Worm (Caenorhabditis elegans): ENCODE measurements around the gene F57A8.6.

The F57A8.6 gene

DNA sequence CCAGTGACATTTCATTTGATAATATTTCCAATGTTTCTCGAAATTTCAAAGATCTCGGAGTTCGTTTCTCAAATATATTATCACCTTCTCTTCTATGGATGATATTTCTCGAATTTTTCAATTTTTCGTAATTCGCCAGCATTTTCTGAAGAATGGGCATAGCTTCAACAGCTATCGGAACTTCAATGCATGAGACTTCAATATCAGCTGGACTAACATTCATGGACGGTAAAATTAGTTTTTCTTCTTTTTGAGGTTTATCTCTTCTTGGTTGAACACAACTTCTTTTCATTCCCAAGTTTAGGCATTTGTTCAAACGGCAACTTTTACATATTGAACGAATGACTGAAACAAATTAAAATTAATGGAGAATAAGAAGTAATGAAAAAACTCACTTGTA lies 7.2 kb upstream of the F57A8.6 start:
- TF ChIP-seq ama-1 (optimal IDR thresholded peaks at IDR 0.05) (no peak), hmg-4 (GFP tag; optimal IDR thresholded peaks at IDR 0.05) (no peak), flt-1 (GFP tag; IDR thresholded peaks at IDR 0.05) (no peak), tbx-37 (GFP tag; conservative IDR thresholded peaks at IDR 0.05) (no peak), pes-1 (GFP tag; IDR thresholded peaks at IDR 0.05) (no peak), ceh-36 (tag; optimal IDR thresholded peaks at IDR 0.05) (no peak), ceh-13 (GFP tag; optimal IDR thresholded peaks at IDR 0.05) (no peak), sea-1 (GFP tag; conservative IDR thresholded peaks at IDR 0.05) (no peak), scrt-1 (GFP tag; IDR thresholded peaks at IDR 0.05) (no peak), B0310.2 (tag; optimal IDR thresholded peaks at IDR 0.05) (no peak), tbx-11 (GFP tag; IDR thresholded peaks at IDR 0.05) (no peak), aly-1 (tag; optimal IDR thresholded peaks at IDR 0.05) (no peak), hnd-1 (tag; optimal IDR thresholded peaks at IDR 0.05) (no peak), F13C5.2 (tag; optimal IDR thresholded peaks at IDR 0.05) (no peak), ets-7 (tag; optimal IDR thresholded peaks at IDR 0.05) (no peak), tra-4 (tag; optimal IDR thresholded peaks at IDR 0.05) (no peak), hmbx-1 (tag; optimal IDR thresholded peaks at IDR 0.05) (no peak)

- TF ChIP-seq tbx-11 (GFP tag; IDR thresholded peaks at IDR 0.05) (no peak), ceh-13 (GFP tag; optimal IDR thresholded peaks at IDR 0.05) (no peak), hnd-1 (tag; optimal IDR thresholded peaks at IDR 0.05) (no peak), sea-1 (GFP tag; conservative IDR thresholded peaks at IDR 0.05) (no peak), ets-7 (tag; optimal IDR thresholded peaks at IDR 0.05) (no peak), F13C5.2 (tag; optimal IDR thresholded peaks at IDR 0.05) (no peak), tra-4 (tag; optimal IDR thresholded peaks at IDR 0.05) (no peak), tbx-37 (GFP tag; conservative IDR thresholded peaks at IDR 0.05) (no peak), flt-1 (GFP tag; IDR thresholded peaks at IDR 0.05) (no peak), B0310.2 (tag; optimal IDR thresholded peaks at IDR 0.05) (no peak), hmbx-1 (tag; optimal IDR thresholded peaks at IDR 0.05) (no peak), ama-1 (optimal IDR thresholded peaks at IDR 0.05) (no peak), scrt-1 (GFP tag; IDR thresholded peaks at IDR 0.05) (no peak), pes-1 (GFP tag; IDR thresholded peaks at IDR 0.05) (no peak), hmg-4 (GFP tag; optimal IDR thresholded peaks at IDR 0.05) (no peak), ceh-36 (tag; optimal IDR thresholded peaks at IDR 0.05) (no peak), aly-1 (tag; optimal IDR thresholded peaks at IDR 0.05) (no peak)
Observed at ce11 chrV:10078244-10078643, 4.6 kb upstream of the F57A8.6 start, which contains the start of gene R04B5.1. R04B5.1 (minus strand) TSS chrV:10078344.

- TF ChIP-seq scrt-1 (GFP tag; IDR thresholded peaks at IDR 0.05) (no peak), hmbx-1 (tag; optimal IDR thresholded peaks at IDR 0.05) (no peak), tbx-37 (GFP tag; conservative IDR thresholded peaks at IDR 0.05) (no peak), B0310.2 (tag; optimal IDR thresholded peaks at IDR 0.05) (no peak), aly-1 (tag; optimal IDR thresholded peaks at IDR 0.05) (no peak), ets-7 (tag; optimal IDR thresholded peaks at IDR 0.05) (no peak), tra-4 (tag; optimal IDR thresholded peaks at IDR 0.05) (no peak), ama-1 (optimal IDR thresholded peaks at IDR 0.05) (no peak), ceh-13 (GFP tag; optimal IDR thresholded peaks at IDR 0.05) (no peak), hmg-4 (GFP tag; optimal IDR thresholded peaks at IDR 0.05) (no peak)
Observed at ce11 chrV:10075441-10075840, 1.7 kb upstream of the F57A8.6 start, which contains the start of gene F57A8.7. F57A8.7 (plus strand) TSS chrV:10075741.

ce11 chrV:10072721-10073120 lies 972 bp downstream of the F57A8.6 start:
- TF ChIP-seq ceh-13 (GFP tag; optimal IDR thresholded peaks at IDR 0.05): no peak
- TF ChIP-seq flt-1 (GFP tag; IDR thresholded peaks at IDR 0.05): no peak
- TF ChIP-seq F13C5.2 (tag; optimal IDR thresholded peaks at IDR 0.05): no peak
- no peak for TF ChIP-seq ets-7 (tag; optimal IDR thresholded peaks at IDR 0.05)
- no peak for TF ChIP-seq tra-4 (tag; optimal IDR thresholded peaks at IDR 0.05)
- no peak for TF ChIP-seq hmg-4 (GFP tag; optimal IDR thresholded peaks at IDR 0.05)
- TF ChIP-seq sea-1 (GFP tag; conservative IDR thresholded peaks at IDR 0.05): no peak
- no peak for TF ChIP-seq hmbx-1 (tag; optimal IDR thresholded peaks at IDR 0.05)
- no peak for TF ChIP-seq aly-1 (tag; optimal IDR thresholded peaks at IDR 0.05)
- no peak for TF ChIP-seq scrt-1 (GFP tag; IDR thresholded peaks at IDR 0.05)
- no peak for TF ChIP-seq ama-1 (optimal IDR thresholded peaks at IDR 0.05)
- no peak for TF ChIP-seq ceh-36 (tag; optimal IDR thresholded peaks at IDR 0.05)

DNA sequence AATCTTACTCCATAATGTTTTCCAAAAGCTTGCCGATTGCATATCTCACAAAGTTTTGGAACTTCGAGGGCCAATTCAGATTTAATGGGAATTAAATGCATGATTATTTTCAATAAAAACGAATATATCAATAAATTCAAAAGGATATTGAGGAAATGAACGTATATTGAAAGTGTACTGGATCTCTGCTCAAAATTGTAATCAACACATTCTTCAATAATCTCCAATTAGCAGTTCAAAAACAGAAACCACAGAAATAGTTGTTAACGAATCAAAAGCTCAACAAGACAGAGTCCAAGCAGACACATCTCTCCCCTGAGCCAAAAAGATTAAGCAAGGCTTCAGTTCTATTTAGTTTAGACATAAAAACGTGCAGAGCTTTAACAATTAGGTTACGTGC lies 3.2 kb downstream of the F57A8.6 start, which contains the start of gene nhr-192:
TSS of gene nhr-192 (minus strand) at position 101 of the 400 bp plus-strand sequence.
- TF ChIP-seq tra-4 (tag; optimal IDR thresholded peaks at IDR 0.05) (no peak), sea-1 (GFP tag; conservative IDR thresholded peaks at IDR 0.05) (no peak), aly-1 (tag; optimal IDR thresholded peaks at IDR 0.05) (no peak), scrt-1 (GFP tag; IDR thresholded peaks at IDR 0.05) (no peak), flt-1 (GFP tag; IDR thresholded peaks at IDR 0.05) (no peak), tbx-11 (GFP tag; IDR thresholded peaks at IDR 0.05) (no peak), tbx-37 (GFP tag; conservative IDR thresholded peaks at IDR 0.05) (no peak)

ce11 chrV:10066769-10067168 lies 6.9 kb downstream of the F57A8.6 start, which contains the start of gene npr-39:
npr-39 (plus strand) TSS chrV:10067069.
- TF ChIP-seq tbx-11 (GFP tag; IDR thresholded peaks at IDR 0.05): no peak
- no peak for TF ChIP-seq tra-4 (tag; optimal IDR thresholded peaks at IDR 0.05)
- TF ChIP-seq tbx-37 (GFP tag; conservative IDR thresholded peaks at IDR 0.05): no peak
- TF ChIP-seq scrt-1 (GFP tag; IDR thresholded peaks at IDR 0.05): no peak
- TF ChIP-seq ama-1 (optimal IDR thresholded peaks at IDR 0.05): no peak
- TF ChIP-seq F13C5.2 (tag; optimal IDR thresholded peaks at IDR 0.05): no peak
- TF ChIP-seq B0310.2 (tag; optimal IDR thresholded peaks at IDR 0.05): no peak

DNA sequence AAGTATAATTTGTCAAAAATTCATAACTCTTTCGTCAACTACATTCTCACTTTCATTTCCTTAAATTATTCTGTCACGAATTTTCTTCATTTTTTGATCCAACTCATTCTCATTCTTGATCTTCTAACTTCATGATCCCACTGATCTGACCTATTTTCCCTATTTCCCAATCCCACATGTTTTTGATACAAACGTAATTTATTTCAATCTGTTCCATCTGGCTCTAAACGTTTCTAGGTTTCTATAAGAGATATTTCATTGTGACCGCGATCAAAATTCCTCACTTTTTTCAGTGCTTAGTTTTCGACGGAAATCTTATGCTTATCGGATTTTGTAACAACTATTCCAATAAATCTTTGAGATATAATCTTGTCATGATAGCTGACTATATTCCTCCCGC lies 8.0 kb downstream of the F57A8.6 start:
- TF ChIP-seq ceh-13 (GFP tag; optimal IDR thresholded peaks at IDR 0.05): no peak
- TF ChIP-seq pes-1 (GFP tag; IDR thresholded peaks at IDR 0.05): no peak
- no peak for TF ChIP-seq F13C5.2 (tag; optimal IDR thresholded peaks at IDR 0.05)
- no peak for TF ChIP-seq ceh-36 (tag; optimal IDR thresholded peaks at IDR 0.05)

DNA sequence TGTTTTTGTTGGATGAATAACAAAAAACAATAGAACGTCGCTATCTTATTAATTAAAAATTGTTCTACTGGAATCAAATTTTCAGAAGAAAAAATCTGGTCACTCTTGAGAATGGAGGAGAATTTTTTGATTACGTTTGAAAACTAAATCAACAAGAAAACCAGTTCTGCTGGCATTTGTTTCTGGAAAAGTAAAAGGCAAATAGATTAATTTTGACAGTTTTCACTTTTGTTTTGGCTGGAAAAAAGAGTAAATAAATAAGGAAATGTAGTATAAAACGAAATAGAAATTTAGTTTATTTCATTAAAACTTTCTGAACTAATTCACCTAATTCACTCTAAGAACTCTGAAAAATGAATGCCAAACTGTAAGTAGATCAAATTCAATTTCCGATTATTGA lies 9.5 kb downstream of the F57A8.6 start, which contains the start of gene fipr-13:
TSS of gene fipr-13 (plus strand) at position 301 of the 400 bp plus-strand sequence.
- no peak for TF ChIP-seq flt-1 (GFP tag; IDR thresholded peaks at IDR 0.05)
- no peak for TF ChIP-seq hmbx-1 (tag; optimal IDR thresholded peaks at IDR 0.05)
- TF ChIP-seq pes-1 (GFP tag; IDR thresholded peaks at IDR 0.05): no peak

All from whole organism, early embryonic.